Fruit fly (Drosophila melanogaster) whole organism, prepupa: Measurements from ENCODE around the gene CG32409.
A peak's percentile ranks its signal among the peaks of the same experiment; 100 is the strongest.

Source experiments
- Blimp-1 ChIP-seq: fragments of 200-800 bp; sonication (Bioruptor generic); optimal IDR thresholded peaks from 3 replicates; lab custom pipeline; 2017; ENCODE audit warnings: missing biosample characterization, missing genetic modification characterization, mild to moderate bottlenecking, moderate library complexity, missing genetic modification reagents
- CG10631 ChIP-seq: fragments of 200-800 bp; sonication (Bioruptor generic); optimal IDR thresholded peaks from 2 replicates; lab custom pipeline; 2016; ENCODE audit warnings: missing biosample characterization, missing genetic modification characterization
- CG10669 ChIP-seq: fragments of 200-800 bp; sonication (Bioruptor generic); optimal IDR thresholded peaks from 3 replicates; lab custom pipeline; 2018; ENCODE audit warnings: missing biosample characterization, mild to moderate bottlenecking, missing genetic modification characterization, moderate library complexity
- CG11294 ChIP-seq: fragments of 200-800 bp; sonication (Bioruptor generic); IDR thresholded peaks from 2 replicates; pipeline ENCODE4 v1.3.6; 2022; ENCODE audit warnings: missing biosample characterization, missing genetic modification characterization
- CG11762 ChIP-seq: fragments of 200-800 bp; sonication (Bioruptor generic); optimal IDR thresholded peaks from 3 replicates; lab custom pipeline; 2016; ENCODE audit warnings: missing biosample characterization, missing genetic modification characterization; ENCODE audit not compliant: insufficient read depth
- CG11902 ChIP-seq: fragments of 200-800 bp; sonication (Bioruptor generic); optimal IDR thresholded peaks from 3 replicates; lab custom pipeline; 2016; ENCODE audit warnings: missing biosample characterization, missing genetic modification characterization
- CG15336 ChIP-seq: fragments of 200-800 bp; sonication (Bioruptor generic); IDR thresholded peaks from 2 replicates; pipeline ENCODE4 v1.3.6; 2022; ENCODE audit warnings: missing biosample characterization, missing genetic modification characterization
- CG1621 ChIP-seq: fragments of 200-800 bp; sonication (Bioruptor generic); optimal IDR thresholded peaks from 3 replicates; lab custom pipeline; 2018; ENCODE audit warnings: missing biosample characterization, mild to moderate bottlenecking, missing genetic modification characterization
- CG16779 ChIP-seq: fragments of 200-800 bp; sonication (Bioruptor generic); optimal IDR thresholded peaks from 3 replicates; lab custom pipeline; 2017; ENCODE audit warnings: missing biosample characterization, mild to moderate bottlenecking, missing genetic modification characterization
- CG31627 ChIP-seq: fragments of 200-800 bp; sonication (Bioruptor generic); optimal IDR thresholded peaks from 3 replicates; lab custom pipeline; 2016; ENCODE audit warnings: missing biosample characterization, missing genetic modification characterization
- CG32006 ChIP-seq: fragments of 200-800 bp; sonication (Bioruptor generic); optimal IDR thresholded peaks from 3 replicates; lab custom pipeline; 2017; ENCODE audit warnings: missing biosample characterization, mild to moderate bottlenecking, missing genetic modification characterization
- CG3919 ChIP-seq: fragments of 200-800 bp; sonication (Bioruptor generic); optimal IDR thresholded peaks from 3 replicates; lab custom pipeline; 2016; ENCODE audit warnings: missing biosample characterization, missing genetic modification characterization
- CG6163 ChIP-seq: fragments of 200-800 bp; sonication (Bioruptor generic); IDR thresholded peaks from 3 replicates; pipeline ENCODE4 v1.3.6; 2022; ENCODE audit warnings: missing biosample characterization, missing genetic modification characterization
- CG6792 ChIP-seq: fragments of 200-800 bp; sonication (Bioruptor generic); optimal IDR thresholded peaks from 3 replicates; lab custom pipeline; 2016; ENCODE audit warnings: missing biosample characterization, missing genetic modification characterization
- CG6808 ChIP-seq: fragments of 200-800 bp; sonication (Bioruptor generic); optimal IDR thresholded peaks from 3 replicates; lab custom pipeline; 2017; ENCODE audit warnings: missing biosample characterization, missing genetic modification characterization, mild to moderate bottlenecking, moderate library complexity, missing genetic modification reagents
- CG7368 ChIP-seq: fragments of 200-800 bp; sonication (Bioruptor generic); optimal IDR thresholded peaks from 3 replicates; lab custom pipeline; 2016; ENCODE audit warnings: missing biosample characterization, missing genetic modification characterization
- CG8119 ChIP-seq: fragments of 200-800 bp; sonication (Bioruptor generic); IDR thresholded peaks from 3 replicates; pipeline ENCODE4 v1.3.6; 2022; ENCODE audit warnings: missing biosample characterization, missing genetic modification characterization
- CG8632 ChIP-seq: fragments of 200-800 bp; sonication (Bioruptor generic); optimal IDR thresholded peaks from 3 replicates; lab custom pipeline; 2016; ENCODE audit warnings: missing biosample characterization, missing genetic modification characterization
- Eip75B ChIP-seq: fragments of 200-800 bp; sonication (Bioruptor generic); optimal IDR thresholded peaks from 3 replicates; lab custom pipeline; 2016; ENCODE audit warnings: missing biosample characterization, missing genetic modification characterization
- Eip78C ChIP-seq: fragments of 200-800 bp; sonication (Bioruptor generic); peaks from one replicate; lab custom pipeline; 2016; ENCODE audit warnings: missing biosample characterization, missing genetic modification characterization
- Eip93F ChIP-seq: fragments of 200-800 bp; sonication (Bioruptor generic); optimal IDR thresholded peaks from 2 replicates; lab custom pipeline; 2016; ENCODE audit warnings: missing biosample characterization, mild to moderate bottlenecking, missing genetic modification characterization
- Ets96B ChIP-seq: fragments of 200-800 bp; optimal IDR thresholded peaks from 2 replicates; lab custom pipeline; 2019; ENCODE audit warnings: missing biosample characterization, mild to moderate bottlenecking, missing genetic modification characterization, moderate library complexity
- Gug ChIP-seq: fragments of 200-800 bp; sonication (Bioruptor generic); IDR thresholded peaks from 2 replicates; pipeline ENCODE4 v1.3.6; 2022; ENCODE audit warnings: missing biosample characterization, missing genetic modification characterization
- Hr39 ChIP-seq: fragments of 200-800 bp; sonication (Bioruptor generic); optimal IDR thresholded peaks from 2 replicates; lab custom pipeline; 2016; ENCODE audit warnings: missing biosample characterization, missing genetic modification characterization
- Hr4 ChIP-seq: fragments of 200-800 bp; sonication (Bioruptor generic); optimal IDR thresholded peaks from 3 replicates; lab custom pipeline; 2016; ENCODE audit warnings: missing biosample characterization, missing genetic modification characterization
- Lpt ChIP-seq: fragments of 200-800 bp; sonication (Bioruptor generic); optimal IDR thresholded peaks from 3 replicates; lab custom pipeline; 2016; ENCODE audit warnings: missing biosample characterization, missing genetic modification characterization
- OdsH ChIP-seq: fragments of 200-800 bp; sonication (Bioruptor generic); optimal IDR thresholded peaks from 3 replicates; lab custom pipeline; 2016; ENCODE audit warnings: missing biosample characterization, missing genetic modification characterization
- Sox102F ChIP-seq: fragments of 200-800 bp; sonication (Bioruptor generic); optimal IDR thresholded peaks from 2 replicates; lab custom pipeline; 2016; ENCODE audit warnings: missing biosample characterization, mild to moderate bottlenecking, missing genetic modification characterization
- Sox14 ChIP-seq: fragments of 200-800 bp; sonication (Bioruptor generic); optimal IDR thresholded peaks from 3 replicates; lab custom pipeline; 2016; ENCODE audit warnings: missing biosample characterization, missing genetic modification characterization
- Sox15 ChIP-seq: fragments of 200-800 bp; sonication (Bioruptor generic); optimal IDR thresholded peaks from 3 replicates; lab custom pipeline; 2016; ENCODE audit warnings: missing biosample characterization, missing genetic modification characterization
- achi ChIP-seq: fragments of 200-800 bp; sonication (Bioruptor generic); optimal IDR thresholded peaks from 3 replicates; lab custom pipeline; 2016; ENCODE audit warnings: missing biosample characterization, missing genetic modification characterization
- acj6 ChIP-seq: fragments of 200-800 bp; sonication (Bioruptor generic); optimal IDR thresholded peaks from 3 replicates; lab custom pipeline; 2016; ENCODE audit warnings: missing biosample characterization, missing genetic modification characterization
- dsx ChIP-seq: fragments of 200-800 bp; optimal IDR thresholded peaks from 3 replicates; lab custom pipeline; 2019; ENCODE audit warnings: missing biosample characterization, mild to moderate bottlenecking, missing genetic modification characterization, moderate library complexity; ENCODE audit not compliant: poor library complexity, severe bottlenecking
- eg ChIP-seq: fragments of 200-800 bp; sonication (Bioruptor generic); IDR thresholded peaks from 3 replicates; pipeline ENCODE4 v1.3.6; 2022; ENCODE audit warnings: missing biosample characterization, missing genetic modification characterization
- esn ChIP-seq: fragments of 200-800 bp; sonication (Bioruptor generic); optimal IDR thresholded peaks from 2 replicates; lab custom pipeline; 2016; ENCODE audit warnings: missing biosample characterization, mild to moderate bottlenecking, missing genetic modification characterization, moderate library complexity
- fd59A ChIP-seq: fragments of 200-800 bp; sonication (Bioruptor generic); optimal IDR thresholded peaks from 2 replicates; lab custom pipeline; 2017; ENCODE audit warnings: missing biosample characterization, mild to moderate bottlenecking, missing genetic modification characterization, missing genetic modification reagents
- fkh ChIP-seq: fragments of 200-800 bp; sonication (Bioruptor generic); optimal IDR thresholded peaks from 3 replicates; lab custom pipeline; 2017; ENCODE audit warnings: missing biosample characterization, mild to moderate bottlenecking, missing genetic modification characterization, moderate library complexity
- lz ChIP-seq: fragments of 200-800 bp; sonication (Bioruptor generic); optimal IDR thresholded peaks from 3 replicates; lab custom pipeline; 2016; ENCODE audit warnings: missing biosample characterization, missing genetic modification characterization
- net ChIP-seq: fragments of 200-800 bp; sonication (Bioruptor generic); optimal IDR thresholded peaks from 3 replicates; lab custom pipeline; 2016; ENCODE audit warnings: missing biosample characterization, missing genetic modification characterization
- pdm3 ChIP-seq: fragments of 200-800 bp; sonication (Bioruptor generic); optimal IDR thresholded peaks from 3 replicates; lab custom pipeline; 2016; ENCODE audit warnings: missing biosample characterization, missing genetic modification characterization
- salr ChIP-seq, 2 experiments: fragments of 200-800 bp; sonication (Bioruptor generic); optimal IDR thresholded peaks; 3 replicates each; lab custom pipeline; 2016 to 2018; ENCODE audit warnings: missing biosample characterization in 2 of 2, missing genetic modification characterization in 2 of 2, mild to moderate bottlenecking in 1 of 2
- spab ChIP-seq: fragments of 200-800 bp; sonication (Bioruptor generic); optimal IDR thresholded peaks from 2 replicates; lab custom pipeline; 2017; ENCODE audit warnings: missing biosample characterization, mild to moderate bottlenecking, missing genetic modification characterization, missing genetic modification reagents
- topi ChIP-seq: fragments of 200-800 bp; sonication (Bioruptor generic); optimal IDR thresholded peaks from 3 replicates; lab custom pipeline; 2016; ENCODE audit warnings: missing biosample characterization, missing genetic modification characterization
- vri ChIP-seq: fragments of 200-800 bp; sonication (Bioruptor generic); optimal IDR thresholded peaks from 3 replicates; lab custom pipeline; 2016; ENCODE audit warnings: missing biosample characterization, mild to moderate bottlenecking, missing genetic modification characterization

CG32409 gene

DNA sequence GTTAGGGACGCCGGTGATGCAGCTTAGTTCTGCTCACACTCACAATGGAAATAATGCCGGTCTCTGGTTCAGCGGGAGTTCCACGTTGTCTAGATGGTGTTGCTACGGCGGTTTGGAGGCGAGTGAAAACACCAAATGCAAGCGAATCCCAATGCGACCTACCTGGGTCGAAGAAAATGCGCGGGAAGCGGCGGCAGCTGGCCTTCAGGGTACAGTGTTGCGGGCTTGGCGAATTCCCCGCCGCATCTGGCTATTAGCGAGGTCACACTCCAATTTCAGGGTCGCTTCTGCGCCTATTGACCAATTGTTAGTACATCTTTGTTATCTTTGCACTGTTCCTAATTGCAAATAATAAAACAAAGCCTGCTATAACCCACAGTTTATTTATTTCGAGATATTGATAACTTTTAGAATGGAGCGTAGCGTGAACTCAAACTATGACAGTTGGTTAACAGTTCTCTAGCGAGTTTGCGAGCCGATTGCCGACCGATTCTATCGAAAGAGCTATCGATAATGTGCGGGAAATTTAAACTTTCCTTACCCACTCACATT is 33.1 kb downstream of the CG32409 start, which contains the start of gene Rcc1 (continued):
- TF ChIP-seq fd59A (GFP tag; lab: Kevin White, UChicago) (no peak), CG31627 (GFP tag; lab: Kevin White, UChicago) (no peak), Gug (GFP tag; lab: Robert Waterston, UW) (no peak), CG11762 (no peak), CG15336 (GFP tag; lab: Robert Waterston, UW) (no peak), Eip93F (GFP tag; lab: Kevin White, UChicago) (no peak), CG6808 (GFP tag; lab: Kevin White, UChicago) (peak; percentile 20), CG10669 (GFP tag; lab: Kevin White, UChicago) (no peak), achi (peak; percentile 87), Ets96B (tag; lab: Kevin White, UChicago) (no peak), spab (GFP tag; lab: Kevin White, UChicago) (no peak), Hr39 (peak; percentile 37)

DNA sequence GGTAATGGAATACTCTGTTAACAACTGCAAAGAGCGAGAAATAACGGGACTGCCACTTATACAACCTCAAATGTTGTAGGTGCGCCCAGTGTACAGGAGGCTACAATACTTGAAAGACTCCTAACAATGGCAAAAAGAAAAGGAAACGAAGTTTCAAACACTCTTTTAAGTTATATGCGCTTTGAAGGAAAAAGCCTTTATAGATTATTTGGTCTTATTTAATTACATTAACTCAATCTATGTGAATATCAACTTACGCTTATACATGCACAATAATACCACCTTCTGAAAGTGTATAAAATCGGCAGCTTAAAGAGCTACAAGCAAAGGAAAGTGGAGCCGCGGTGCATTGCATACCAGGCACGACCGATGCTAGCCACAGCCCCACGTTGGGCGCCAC is 41.1 kb downstream of the CG32409 start:
- TF ChIP-seq Eip75B (GFP tag; lab: Kevin White, UChicago), result no peak
- TF ChIP-seq CG32006, result peak; percentile 24
- peak; percentile 50 for TF ChIP-seq Hr4 (GFP tag; lab: Kevin White, UChicago)
- TF ChIP-seq CG1621, result no peak
- peak; percentile 55; the same call in 2 of the 3 replicates for TF ChIP-seq CG8119 (GFP tag; lab: Robert Waterston, UW)
- TF ChIP-seq CG6163 (GFP tag; lab: Robert Waterston, UW), result no peak
- TF ChIP-seq CG15336 (GFP tag; lab: Robert Waterston, UW), result peak; percentile 38; the same call in 1 of the 2 replicates
- no peak for TF ChIP-seq CG10631 (GFP tag; lab: Kevin White, UChicago)
- TF ChIP-seq CG11762, result no peak
- TF ChIP-seq Sox14 (GFP tag; lab: Kevin White, UChicago), result no peak
- TF ChIP-seq Sox102F (GFP tag; lab: Kevin White, UChicago), result no peak
- TF ChIP-seq Blimp-1 (GFP tag; lab: Kevin White, UChicago), result no peak
- no peak for TF ChIP-seq dsx (GFP tag; lab: Kevin White, UChicago)

- TF ChIP-seq salr (GFP tag; optimal IDR thresholded peaks at IDR 0.05; lab: Kevin White, UChicago) (no peak), CG3919 (peak; percentile 51), achi (peak; percentile 55), CG16779 (peak; percentile 14), fd59A (GFP tag; lab: Kevin White, UChicago) (no peak), acj6 (GFP tag; lab: Kevin White, UChicago) (peak; percentile 34), CG6163 (GFP tag; lab: Robert Waterston, UW) (peak; percentile 74), CG32006 (peak; percentile 54), spab (GFP tag; lab: Kevin White, UChicago) (peak; percentile 24), CG7368 (no peak), CG10631 (GFP tag; lab: Kevin White, UChicago) (peak; percentile 73), CG6792 (GFP tag; lab: Kevin White, UChicago) (peak; percentile 27), Eip78C (peak; percentile 75), Hr39 (peak; percentile 7), CG8119 (GFP tag; lab: Robert Waterston, UW) (peak; percentile 53; the same call in 2 of the 3 replicates), pdm3 (GFP tag; lab: Kevin White, UChicago) (peak; percentile 27), Lpt (GFP tag; lab: Kevin White, UChicago) (peak; percentile 34), CG11902 (GFP tag; lab: Kevin White, UChicago) (no peak), esn (GFP tag; lab: Kevin White, UChicago) (peak; percentile 65), Sox102F (GFP tag; lab: Kevin White, UChicago) (peak; percentile 12), CG6808 (GFP tag; lab: Kevin White, UChicago) (no peak), eg (GFP tag; lab: Robert Waterston, UW) (peak; percentile 56; the same call in 2 of the 3 replicates), topi (GFP tag; lab: Kevin White, UChicago) (no peak), Sox15 (GFP tag; lab: Kevin White, UChicago) (no peak), fkh (GFP tag; lab: Kevin White, UChicago) (no peak), Sox14 (GFP tag; lab: Kevin White, UChicago) (peak; percentile 44), CG11294 (GFP tag; lab: Robert Waterston, UW) (peak; percentile 17; the same call in 1 of the 2 replicates), CG15336 (GFP tag; lab: Robert Waterston, UW) (peak; percentile 50), CG11762 (peak; percentile 47), lz (GFP tag; lab: Kevin White, UChicago) (peak; percentile 33), net (GFP tag; lab: Kevin White, UChicago) (peak; percentile 0), Eip75B (GFP tag; lab: Kevin White, UChicago) (no peak), vri (GFP tag; lab: Kevin White, UChicago) (no peak), OdsH (GFP tag; lab: Kevin White, UChicago) (peak; percentile 31), CG1621 (no peak), CG8632 (no peak)
Observed at dm6 chr3L:5941086-5941485, 41.8 kb downstream of the CG32409 start.
